Worm (Caenorhabditis elegans) whole organism, late embryonic: ENCODE results near the gene grl-26.

Experiments used
- K09A11.1 ChIP-seq: sonication (generic microtip); optimal IDR thresholded peaks from 2 replicates; lab custom pipeline; 2017; ENCODE audit warnings: antibody characterized with exemption, mild to moderate bottlenecking, missing genetic modification characterization, missing compliant biosample characterization; ENCODE audit not compliant: insufficient read depth
- Y22D7AL.16 ChIP-seq: sonication (generic microtip); optimal IDR thresholded peaks from 2 replicates; lab custom pipeline; 2016; ENCODE audit warnings: missing genetic modification characterization, missing compliant biosample characterization
- ahr-1 ChIP-seq: sonication (generic microtip); optimal IDR thresholded peaks from 2 replicates; lab custom pipeline; 2016; ENCODE audit warnings: missing genetic modification characterization, missing compliant biosample characterization
- ama-1 ChIP-seq: fragments of 150-350 bp; optimal IDR thresholded peaks from 2 replicates; lab custom pipeline; 2014
- ceh-14 ChIP-seq: sonication (generic microtip); optimal IDR thresholded peaks from 2 replicates; lab custom pipeline; 2016; ENCODE audit warnings: missing genotype, missing genetic modification characterization, missing compliant biosample characterization
- ceh-18 ChIP-seq: sonication (generic microtip); optimal IDR thresholded peaks from 2 replicates; lab custom pipeline; 2016; ENCODE audit warnings: missing genetic modification characterization, missing compliant biosample characterization
- ceh-19 ChIP-seq: fragments of 200-800 bp; sonication (Bioruptor generic); optimal IDR thresholded peaks from 2 replicates; lab custom pipeline; 2018; ENCODE audit warnings: mild to moderate bottlenecking, missing genetic modification characterization, missing compliant biosample characterization
- ceh-2 ChIP-seq: sonication (generic microtip); optimal IDR thresholded peaks from 2 replicates; lab custom pipeline; 2016; ENCODE audit warnings: missing genotype, missing genetic modification characterization, missing compliant biosample characterization
- ceh-22 ChIP-seq: sonication (generic microtip); optimal IDR thresholded peaks from 2 replicates; lab custom pipeline; 2017; ENCODE audit warnings: missing biosample characterization, missing genetic modification characterization
- ceh-24 ChIP-seq: sonication (generic microtip); optimal IDR thresholded peaks from 2 replicates; lab custom pipeline; 2016; ENCODE audit warnings: mild to moderate bottlenecking, missing genetic modification characterization, missing compliant biosample characterization
- ceh-30 ChIP-seq: fragments of 150-350 bp; optimal IDR thresholded peaks from 2 replicates; lab custom pipeline; 2014; ENCODE audit warnings: missing biosample characterization, missing genetic modification characterization
- ceh-31 ChIP-seq: sonication (generic microtip); optimal IDR thresholded peaks from 2 replicates; lab custom pipeline; 2016; ENCODE audit warnings: missing genetic modification characterization, missing compliant biosample characterization
- ceh-34 ChIP-seq: sonication (generic microtip); optimal IDR thresholded peaks from 2 replicates; lab custom pipeline; 2016; ENCODE audit warnings: mild to moderate bottlenecking, missing genetic modification characterization, missing compliant biosample characterization
- ceh-45 ChIP-seq: fragments of 200-800 bp; sonication (Bioruptor generic); IDR thresholded peaks from 2 replicates; pipeline ENCODE4 v1.3.6; 2022; ENCODE audit warnings: missing genetic modification reagents, missing genetic modification characterization, missing compliant biosample characterization
- ceh-48 ChIP-seq: sonication (generic microtip); optimal IDR thresholded peaks from 2 replicates; lab custom pipeline; 2016; ENCODE audit warnings: missing genetic modification characterization, inconsistent platforms, missing compliant biosample characterization
- ceh-6 ChIP-seq: fragments of 200-800 bp; sonication (Bioruptor generic); optimal IDR thresholded peaks from 2 replicates; lab custom pipeline; 2018; ENCODE audit warnings: mild to moderate bottlenecking, missing genetic modification characterization, missing compliant biosample characterization
- ceh-9 ChIP-seq: sonication (generic microtip); optimal IDR thresholded peaks from 2 replicates; lab custom pipeline; 2016; ENCODE audit warnings: mild to moderate bottlenecking, missing genetic modification characterization, inconsistent platforms, missing compliant biosample characterization
- dmd-4 ChIP-seq: sonication (generic microtip); optimal IDR thresholded peaks from 2 replicates; lab custom pipeline; 2016; ENCODE audit warnings: borderline replicate concordance, missing genetic modification characterization, missing compliant biosample characterization
- dve-1 ChIP-seq: sonication (generic microtip); optimal IDR thresholded peaks from 2 replicates; lab custom pipeline; 2017; ENCODE audit warnings: antibody characterized with exemption, mild to moderate bottlenecking, missing genetic modification characterization, missing compliant biosample characterization
- elt-2 ChIP-seq: sonication (generic microtip); optimal IDR thresholded peaks from 2 replicates; lab custom pipeline; 2016; ENCODE audit warnings: missing genetic modification reagents, missing genetic modification characterization, missing compliant biosample characterization
- elt-4 ChIP-seq: sonication (generic microtip); optimal IDR thresholded peaks from 2 replicates; lab custom pipeline; 2016; ENCODE audit warnings: missing genetic modification characterization, missing compliant biosample characterization
- ets-4 ChIP-seq: sonication (generic microtip); optimal IDR thresholded peaks from 2 replicates; lab custom pipeline; 2016; ENCODE audit warnings: missing genetic modification characterization, missing compliant biosample characterization
- fax-1 ChIP-seq: sonication (generic microtip); optimal IDR thresholded peaks from 2 replicates; lab custom pipeline; 2016; ENCODE audit warnings: missing genotype, missing genetic modification characterization, missing compliant biosample characterization
- fkh-6 ChIP-seq: sonication (generic microtip); optimal IDR thresholded peaks from 2 replicates; lab custom pipeline; 2016; ENCODE audit warnings: missing genetic modification characterization, missing compliant biosample characterization
- gmeb-2 ChIP-seq: sonication (generic microtip); optimal IDR thresholded peaks from 2 replicates; lab custom pipeline; 2016; ENCODE audit warnings: missing genetic modification characterization, inconsistent platforms, missing compliant biosample characterization
- hlh-13 ChIP-seq: fragments of 200-800 bp; sonication (Bioruptor generic); optimal IDR thresholded peaks from 2 replicates; lab custom pipeline; 2018; ENCODE audit warnings: mild to moderate bottlenecking, missing genetic modification characterization, missing compliant biosample characterization
- hlh-15 ChIP-seq: sonication (generic microtip); optimal IDR thresholded peaks from 2 replicates; lab custom pipeline; 2016; ENCODE audit warnings: missing genetic modification characterization, missing compliant biosample characterization
- hlh-30 ChIP-seq: sonication (generic microtip); optimal IDR thresholded peaks from 2 replicates; lab custom pipeline; 2017; ENCODE audit warnings: antibody characterized with exemption, missing genetic modification characterization, missing compliant biosample characterization; ENCODE audit not compliant: insufficient read depth
- hlh-6 ChIP-seq: sonication (generic microtip); optimal IDR thresholded peaks from 2 replicates; lab custom pipeline; 2016; ENCODE audit warnings: missing genotype, missing genetic modification characterization, missing compliant biosample characterization
- lim-6 ChIP-seq: sonication (generic microtip); optimal IDR thresholded peaks from 2 replicates; lab custom pipeline; 2016; ENCODE audit warnings: missing genetic modification characterization, missing compliant biosample characterization
- madf-2 ChIP-seq: sonication (generic microtip); optimal IDR thresholded peaks from 2 replicates; lab custom pipeline; 2017; ENCODE audit warnings: missing genetic modification characterization, missing compliant biosample characterization
- mec-3 ChIP-seq: sonication (generic microtip); optimal IDR thresholded peaks from 2 replicates; lab custom pipeline; 2016; ENCODE audit warnings: borderline replicate concordance, missing genetic modification characterization, missing compliant biosample characterization
- nfya-1 ChIP-seq: sonication (generic microtip); optimal IDR thresholded peaks from 2 replicates; lab custom pipeline; 2017; ENCODE audit warnings: missing genetic modification characterization, mild to moderate bottlenecking, missing compliant biosample characterization, antibody characterized with exemption, moderate library complexity
- nhr-11 ChIP-seq: fragments of 150-350 bp; optimal IDR thresholded peaks from 2 replicates; lab custom pipeline; 2014; ENCODE audit warnings: missing biosample characterization, missing genetic modification characterization
- nhr-232 ChIP-seq: sonication (generic microtip); optimal IDR thresholded peaks from 2 replicates; lab custom pipeline; 2016; ENCODE audit warnings: missing genetic modification characterization, missing compliant biosample characterization
- npax-4 ChIP-seq: sonication (generic microtip); optimal IDR thresholded peaks from 2 replicates; lab custom pipeline; 2016; ENCODE audit warnings: missing genetic modification characterization, missing compliant biosample characterization
- odd-2 ChIP-seq: sonication (generic microtip); optimal IDR thresholded peaks from 2 replicates; lab custom pipeline; 2017; ENCODE audit warnings: antibody characterized with exemption, mild to moderate bottlenecking, missing genetic modification characterization, missing compliant biosample characterization
- pag-3 ChIP-seq: sonication (generic microtip); optimal IDR thresholded peaks from 2 replicates; lab custom pipeline; 2016; ENCODE audit warnings: missing compliant biosample characterization, missing genetic modification characterization, borderline replicate concordance
- pat-9 ChIP-seq: fragments of 200-800 bp; sonication (Bioruptor generic); optimal IDR thresholded peaks from 2 replicates; lab custom pipeline; 2018; ENCODE audit warnings: mild to moderate bottlenecking, missing genetic modification characterization, moderate library complexity, missing compliant biosample characterization
- pax-1 ChIP-seq: fragments of 150-350 bp; optimal IDR thresholded peaks from 2 replicates; lab custom pipeline; 2014; ENCODE audit warnings: missing biosample characterization, missing genetic modification characterization
- pha-2 ChIP-seq: sonication (generic microtip); optimal IDR thresholded peaks from 2 replicates; lab custom pipeline; 2017; ENCODE audit warnings: mild to moderate bottlenecking, missing genetic modification characterization, missing compliant biosample characterization
- pha-4 ChIP-seq: fragments of 150-350 bp; optimal IDR thresholded peaks from 2 replicates; lab custom pipeline; 2018; ENCODE audit warnings: missing biosample characterization, missing genetic modification reagents, missing genetic modification characterization
- pros-1 ChIP-seq: fragments of 150-350 bp; optimal IDR thresholded peaks from 2 replicates; lab custom pipeline; 2014; ENCODE audit warnings: missing biosample characterization, missing genetic modification reagents, missing genetic modification characterization
- ref-2 ChIP-seq: sonication (generic microtip); optimal IDR thresholded peaks from 2 replicates; lab custom pipeline; 2016; ENCODE audit warnings: missing genetic modification characterization, missing compliant biosample characterization
- rnt-1 ChIP-seq: sonication (generic microtip); optimal IDR thresholded peaks from 2 replicates; lab custom pipeline; 2016; ENCODE audit warnings: missing genetic modification characterization, missing compliant biosample characterization
- sdc-2 ChIP-seq: sonication (generic microtip); optimal IDR thresholded peaks from 2 replicates; lab custom pipeline; 2016; ENCODE audit warnings: missing genotype, missing genetic modification characterization, missing compliant biosample characterization
- sox-2 ChIP-seq: fragments of 200-800 bp; sonication (Bioruptor generic); IDR thresholded peaks from 2 replicates; pipeline ENCODE4 v1.3.6; 2022; ENCODE audit warnings: missing genetic modification reagents, missing genetic modification characterization, missing compliant biosample characterization
- sox-4 ChIP-seq: sonication (generic microtip); optimal IDR thresholded peaks from 2 replicates; lab custom pipeline; 2017; ENCODE audit warnings: mild to moderate bottlenecking, missing genetic modification characterization, inconsistent platforms, missing compliant biosample characterization
- syd-9 ChIP-seq: sonication (generic microtip); optimal IDR thresholded peaks from 2 replicates; lab custom pipeline; 2016; ENCODE audit warnings: mild to moderate bottlenecking, missing genetic modification characterization, moderate library complexity, missing compliant biosample characterization
- tbx-2 ChIP-seq: sonication (generic microtip); optimal IDR thresholded peaks from 2 replicates; lab custom pipeline; 2016; ENCODE audit warnings: missing genetic modification characterization, missing compliant biosample characterization
- tbx-7 ChIP-seq: sonication (generic microtip); optimal IDR thresholded peaks from 2 replicates; lab custom pipeline; 2016; ENCODE audit warnings: missing genotype, missing genetic modification characterization, missing compliant biosample characterization
- unc-42 ChIP-seq: sonication (generic microtip); optimal IDR thresholded peaks from 2 replicates; lab custom pipeline; 2016; ENCODE audit warnings: missing genotype, missing genetic modification characterization, missing compliant biosample characterization
- unc-86 ChIP-seq: sonication (generic microtip); optimal IDR thresholded peaks from 2 replicates; lab custom pipeline; 2016; ENCODE audit warnings: missing genetic modification characterization, missing compliant biosample characterization
- ztf-16 ChIP-seq: sonication (generic microtip); optimal IDR thresholded peaks from 2 replicates; lab custom pipeline; 2017; ENCODE audit warnings: missing genetic modification characterization, missing compliant biosample characterization

Gene grl-26

ce11 chrIV:322497-322896, at the start of gene grl-26:
Gene grl-26, minus strand, starts transcription at chrIV:322814.
- TF ChIP-seq pax-1 (tag; lab: Kevin White, UChicago) (no peak), sdc-2 (tag; lab: Kevin White, UChicago) (no peak), pros-1 (tag; lab: Kevin White, UChicago) (no peak), nfya-1 (tag; lab: Kevin White, UChicago) (peak; percentile 28), elt-2 (peak; percentile 53), tbx-7 (tag; lab: Kevin White, UChicago) (no peak), ceh-48 (peak; percentile 45), pha-4 (tag; lab: Kevin White, UChicago) (no peak), unc-86 (tag; lab: Kevin White, UChicago) (peak; percentile 24), sox-2 (GFP tag; lab: Robert Waterston, UW) (no peak), sox-4 (tag; lab: Kevin White, UChicago) (peak; percentile 58), hlh-6 (tag; lab: Kevin White, UChicago) (peak; percentile 70), odd-2 (no peak), ceh-34 (tag; lab: Kevin White, UChicago) (peak; percentile 35), npax-4 (tag; lab: Kevin White, UChicago) (peak; percentile 14), ceh-24 (no peak), unc-42 (tag; lab: Kevin White, UChicago) (no peak), madf-2 (peak; percentile 44), fkh-6 (tag; lab: Kevin White, UChicago) (peak; percentile 49), pat-9 (peak; percentile 55), hlh-30 (tag; lab: Kevin White, UChicago) (peak; percentile 62), pag-3 (no peak), pha-2 (tag; lab: Kevin White, UChicago) (no peak), ceh-22 (no peak), Y22D7AL.16 (tag; lab: Kevin White, UChicago) (peak; percentile 41), K09A11.1 (tag; lab: Kevin White, UChicago) (no peak), ahr-1 (tag; lab: Kevin White, UChicago) (no peak), ceh-18 (tag; lab: Kevin White, UChicago) (peak; percentile 53), dmd-4 (tag; lab: Kevin White, UChicago) (peak; percentile 59), ref-2 (peak; percentile 57), ceh-31 (tag; lab: Kevin White, UChicago) (peak; percentile 30), ceh-45 (no peak), ztf-16 (tag; lab: Kevin White, UChicago) (peak; percentile 52), gmeb-2 (tag; lab: Kevin White, UChicago) (peak; percentile 63), ama-1 (lab: Kevin White, UChicago) (no peak), ceh-30 (tag; lab: Kevin White, UChicago) (no peak), rnt-1 (tag; lab: Kevin White, UChicago) (peak; percentile 83), fax-1 (peak; percentile 30), syd-9 (tag; lab: Kevin White, UChicago) (peak; percentile 18), hlh-13 (GFP tag; lab: Kevin White, UChicago) (peak; percentile 38), hlh-15 (peak; percentile 26), ceh-14 (peak; percentile 24), tbx-2 (tag; lab: Kevin White, UChicago) (peak; percentile 52), dve-1 (tag; lab: Kevin White, UChicago) (peak; percentile 49), ceh-6 (peak; percentile 57), ceh-2 (tag; lab: Kevin White, UChicago) (peak; percentile 30), mec-3 (tag; lab: Kevin White, UChicago) (no peak), ceh-19 (GFP tag; lab: Kevin White, UChicago) (peak; percentile 76), nhr-11 (no peak), nhr-232 (tag; lab: Kevin White, UChicago) (peak; percentile 33), elt-4 (tag; lab: Kevin White, UChicago) (no peak), ets-4 (tag; lab: Kevin White, UChicago) (no peak), lim-6 (tag; lab: Kevin White, UChicago) (no peak), ceh-9 (no peak)
